Worm (Caenorhabditis elegans): Measurements from ENCODE around the gene srd-58.

- TF ChIP-seq egl-18 (GFP tag; IDR thresholded peaks at IDR 0.05) = no peak
- TF ChIP-seq snpc-4 (GFP tag; optimal IDR thresholded peaks at IDR 0.05) = no peak
- TF ChIP-seq snpc-4 (tag; optimal IDR thresholded peaks at IDR 0.05) = no peak
- TF ChIP-seq ama-1 (optimal IDR thresholded peaks at IDR 0.05) = no peak
- TF ChIP-seq ama-1 (GFP tag; optimal IDR thresholded peaks at IDR 0.05) = no peak
- TF ChIP-seq hlh-26 (GFP tag; conservative IDR thresholded peaks at IDR 0.05) = no peak
- TF ChIP-seq dpff-1 (tag; optimal IDR thresholded peaks at IDR 0.05) = no peak
- no peak for TF ChIP-seq unc-62 (GFP tag; optimal IDR thresholded peaks at IDR 0.05)
- TF ChIP-seq sptf-2 (GFP tag; optimal IDR thresholded peaks at IDR 0.05) = no peak
- no peak for TF ChIP-seq ceh-27 (GFP tag; optimal IDR thresholded peaks at IDR 0.05)
These were observed 38.1 kb downstream of the srd-58 start for ce11 chrII:7166768-7167167.
